Fruit fly (Drosophila melanogaster) whole organism, adult: Measurements from ENCODE around the gene Axs.

Experiments used
- CG14711 ChIP-seq: fragments of 200-800 bp; sonication (Bioruptor generic); optimal IDR thresholded peaks from 2 replicates; lab custom pipeline; 2018; ENCODE audit warnings: missing biosample characterization, mild to moderate bottlenecking, missing genetic modification characterization, moderate library complexity
- CG1620 ChIP-seq: fragments of 200-800 bp; sonication (Bioruptor generic); optimal IDR thresholded peaks from 2 replicates; lab custom pipeline; 2016; ENCODE audit warnings: missing biosample characterization, missing genetic modification characterization
- CG33017 ChIP-seq: fragments of 200-800 bp; sonication (Bioruptor generic); optimal IDR thresholded peaks from 2 replicates; lab custom pipeline; 2018; ENCODE audit warnings: missing biosample characterization, mild to moderate bottlenecking, missing genetic modification characterization, moderate library complexity
- Clk ChIP-seq: fragments of 200-800 bp; sonication (Bioruptor generic); optimal IDR thresholded peaks from 2 replicates; lab custom pipeline; 2017; ENCODE audit warnings: missing biosample characterization, missing genetic modification characterization
- cic ChIP-seq: fragments of 200-800 bp; sonication (Bioruptor generic); optimal IDR thresholded peaks from 2 replicates; lab custom pipeline; 2017; ENCODE audit warnings: missing biosample characterization, mild to moderate bottlenecking, missing genetic modification characterization, moderate library complexity
- ovo ChIP-seq: fragments of 200-800 bp; sonication (Bioruptor generic); optimal IDR thresholded peaks from 2 replicates; lab custom pipeline; 2016; ENCODE audit warnings: missing biosample characterization, missing genetic modification characterization

DNA sequence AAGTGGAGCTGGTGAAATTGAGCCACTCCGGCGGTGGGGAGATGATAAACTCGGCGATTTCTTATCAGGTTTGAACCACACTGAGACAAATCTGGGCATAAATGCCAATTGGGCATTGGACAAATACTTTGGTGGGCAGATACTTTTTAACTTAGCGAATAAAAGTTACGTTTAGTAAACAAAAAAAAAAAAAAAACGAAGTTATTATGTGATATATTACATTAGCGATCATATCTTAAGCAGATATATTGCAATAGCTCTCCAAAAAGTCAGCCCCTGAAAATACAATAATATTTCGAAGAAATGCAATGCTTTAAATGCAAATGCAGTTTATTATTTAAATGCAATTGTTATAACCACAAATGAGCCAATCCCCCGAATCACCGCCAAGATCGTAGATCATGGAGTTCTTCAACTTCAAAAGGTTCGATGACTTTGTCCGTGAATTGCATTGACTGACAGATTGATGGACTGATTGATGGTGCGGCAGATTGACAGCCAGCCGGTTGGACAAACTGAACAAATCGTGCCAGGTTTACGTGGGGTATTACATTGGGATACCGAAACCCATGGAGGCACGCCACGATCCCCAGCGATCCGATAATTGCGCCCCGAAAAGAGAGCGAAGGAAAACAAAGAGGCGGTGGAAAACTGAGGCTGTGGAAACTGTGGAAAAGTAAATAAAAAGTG, 14.3 kb upstream of the Axs start:
- no peak for TF ChIP-seq CG14711
- TF ChIP-seq cic (GFP tag; lab: Kevin White, UChicago) = no peak
- no peak for TF ChIP-seq ovo (GFP tag; lab: Kevin White, UChicago)
- TF ChIP-seq CG1620 (GFP tag; lab: Kevin White, UChicago) = no peak
- TF ChIP-seq Clk (GFP tag; lab: Kevin White, UChicago) = no peak
- TF ChIP-seq CG33017 = no peak
